Fruit fly (Drosophila melanogaster): ENCODE results near the gene dls.

Gene dls

dm6 chr3L:16165356-16166168 is 35.6 kb upstream of the dls start:
- peak; percentile 89 for TF ChIP-seq noc (tag; optimal IDR thresholded peaks at IDR 0.05)

- TF ChIP-seq noc (tag; optimal IDR thresholded peaks at IDR 0.05): peak; percentile 8
Observed at dm6 chr3L:16166217-16166997, 34.7 kb upstream of the dls start.

- TF ChIP-seq noc (tag; optimal IDR thresholded peaks at IDR 0.05): no peak
Observed at dm6 chr3L:16166998-16167344, 34.2 kb upstream of the dls start.

- TF ChIP-seq noc (tag; optimal IDR thresholded peaks at IDR 0.05): no peak
Observed at dm6 chr3L:16167723-16168386, 33.3 kb upstream of the dls start.

dm6 chr3L:16168503-16169189 is 32.5 kb upstream of the dls start:
- no peak for TF ChIP-seq noc (tag; optimal IDR thresholded peaks at IDR 0.05)

- no peak for TF ChIP-seq noc (tag; optimal IDR thresholded peaks at IDR 0.05)
Observed at dm6 chr3L:16170006-16170405, 31.1 kb upstream of the dls start, which contains the start of gene CG33796. Gene CG33796 (minus strand): TSS chr3L:16170106.

dm6 chr3L:16171280-16171679 is 29.8 kb upstream of the dls start, which contains the start of gene CG33795:
Gene CG33795 (minus strand): TSS chr3L:16171380.
- TF ChIP-seq noc (tag; optimal IDR thresholded peaks at IDR 0.05): no peak

- TF ChIP-seq noc (tag; optimal IDR thresholded peaks at IDR 0.05): no peak
Observed at dm6 chr3L:16172381-16172780, 28.7 kb upstream of the dls start.

dm6 chr3L:16172809-16173276 is 28.3 kb upstream of the dls start:
- no peak for TF ChIP-seq noc (tag; optimal IDR thresholded peaks at IDR 0.05)

- no peak for TF ChIP-seq noc (tag; optimal IDR thresholded peaks at IDR 0.05)
Observed at dm6 chr3L:16173818-16174601, 27.1 kb upstream of the dls start.

dm6 chr3L:16174778-16175177 is 26.4 kb upstream of the dls start:
- TF ChIP-seq noc (tag; optimal IDR thresholded peaks at IDR 0.05): no peak

- no peak for TF ChIP-seq noc (tag; optimal IDR thresholded peaks at IDR 0.05)
Observed at dm6 chr3L:16175628-16176263, 25.4 kb upstream of the dls start.

dm6 chr3L:16176492-16176891 is 24.6 kb upstream of the dls start:
- no peak for TF ChIP-seq noc (tag; optimal IDR thresholded peaks at IDR 0.05)

- TF ChIP-seq noc (tag; optimal IDR thresholded peaks at IDR 0.05): no peak
Observed at dm6 chr3L:16177309-16177708, 23.8 kb upstream of the dls start.
